Fruit fly (Drosophila melanogaster) whole organism, embryonic: ENCODE data around the gene mRpS2.

ENCODE experiments used
- B-H1 ChIP-seq: fragments of 200-800 bp; sonication (Bioruptor generic); IDR thresholded peaks from 3 replicates; pipeline ENCODE4 v1.3.6; 2022; ENCODE audit warnings: missing biosample characterization, missing genetic modification characterization
- CG10462 ChIP-seq: fragments of 200-800 bp; sonication (Bioruptor generic); optimal IDR thresholded peaks from 2 replicates; lab custom pipeline; 2016; ENCODE audit warnings: missing biosample characterization, missing genetic modification characterization
- CG11723 ChIP-seq: fragments of 200-800 bp; sonication (Bioruptor generic); optimal IDR thresholded peaks from 2 replicates; lab custom pipeline; 2017; ENCODE audit warnings: missing biosample characterization, mild to moderate bottlenecking, missing genetic modification characterization
- CG12219 ChIP-seq: fragments of 200-800 bp; sonication (Bioruptor generic); optimal IDR thresholded peaks from 3 replicates; lab custom pipeline; 2018; ENCODE audit warnings: missing biosample characterization, mild to moderate bottlenecking, missing genetic modification characterization
- CG13775 ChIP-seq: fragments of 200-800 bp; sonication (Bioruptor generic); optimal IDR thresholded peaks from 3 replicates; lab custom pipeline; 2017; ENCODE audit warnings: missing biosample characterization, mild to moderate bottlenecking, missing genetic modification characterization
- CG14050 ChIP-seq: fragments of 200-800 bp; sonication (Bioruptor generic); IDR thresholded peaks from 3 replicates; pipeline ENCODE4 v1.3.6; 2022; ENCODE audit warnings: missing biosample characterization, missing genetic modification characterization
- CG14667 ChIP-seq: fragments of 200-800 bp; sonication (Bioruptor generic); IDR thresholded peaks from 2 replicates; pipeline ENCODE4 v1.3.6; 2022; ENCODE audit warnings: missing biosample characterization, missing genetic modification characterization
- CG15696 ChIP-seq: fragments of 200-800 bp; sonication (Bioruptor generic); optimal IDR thresholded peaks from 2 replicates; lab custom pipeline; 2019; ENCODE audit warnings: missing biosample characterization, mild to moderate bottlenecking, missing genetic modification characterization, moderate library complexity
- CG1647 ChIP-seq: fragments of 200-800 bp; sonication (Bioruptor generic); optimal IDR thresholded peaks from 3 replicates; lab custom pipeline; 2016; ENCODE audit warnings: missing biosample characterization, missing genetic modification characterization
- CG16813 ChIP-seq: fragments of 200-800 bp; sonication (Bioruptor generic); IDR thresholded peaks from 3 replicates; pipeline ENCODE4 v1.3.6; 2022; ENCODE audit warnings: missing biosample characterization, missing genetic modification characterization; ENCODE audit not compliant: partially characterized antibody
- CG18599 ChIP-seq: fragments of 200-800 bp; sonication (Bioruptor generic); optimal IDR thresholded peaks from 3 replicates; lab custom pipeline; 2017; ENCODE audit warnings: missing biosample characterization, missing genetic modification characterization, mild to moderate bottlenecking, moderate library complexity, missing genetic modification reagents
- CG2678 ChIP-seq: fragments of 200-800 bp; sonication (Bioruptor generic); optimal IDR thresholded peaks from 3 replicates; lab custom pipeline; 2019; ENCODE audit warnings: missing biosample characterization, mild to moderate bottlenecking, missing genetic modification characterization, moderate library complexity
- CG31388 ChIP-seq: fragments of 200-800 bp; sonication (Bioruptor generic); optimal IDR thresholded peaks from 2 replicates; lab custom pipeline; 2016; ENCODE audit warnings: missing biosample characterization, missing genetic modification characterization
- CG32532 ChIP-seq: fragments of 200-800 bp; sonication (Bioruptor generic); IDR thresholded peaks from 2 replicates; pipeline ENCODE4 v1.3.6; 2022; ENCODE audit warnings: missing biosample characterization, missing genetic modification characterization
- CG34224 ChIP-seq: fragments of 200-800 bp; sonication (Bioruptor generic); IDR thresholded peaks from 3 replicates; pipeline ENCODE4 v1.3.6; 2022; ENCODE audit warnings: missing biosample characterization, missing genetic modification characterization; ENCODE audit not compliant: partially characterized antibody
- CG42726 ChIP-seq: fragments of 200-800 bp; sonication (Bioruptor generic); IDR thresholded peaks from 2 replicates; pipeline ENCODE4 v1.3.6; 2022; ENCODE audit warnings: missing biosample characterization, missing genetic modification characterization; ENCODE audit not compliant: partially characterized antibody
- CG4282 ChIP-seq: fragments of 200-800 bp; sonication (Bioruptor generic); optimal IDR thresholded peaks from 2 replicates; lab custom pipeline; 2016; ENCODE audit warnings: missing biosample characterization, missing genetic modification characterization
- CG8290 ChIP-seq, 3 experiments: fragments of 200-800 bp; sonication (Bioruptor generic); optimal IDR thresholded peaks; 2 replicates each; lab custom pipeline; 2016 to 2019; ENCODE audit warnings: missing biosample characterization in 3 of 3, missing genetic modification characterization in 3 of 3, mild to moderate bottlenecking in 2 of 3, moderate library complexity in 1 of 3
- CG8359 ChIP-seq: fragments of 200-800 bp; sonication (Bioruptor generic); optimal IDR thresholded peaks from 2 replicates; lab custom pipeline; 2017; ENCODE audit warnings: missing biosample characterization, mild to moderate bottlenecking, missing genetic modification characterization, borderline replicate concordance
- CG8924 ChIP-seq: fragments of 200-800 bp; optimal IDR thresholded peaks from 3 replicates; lab custom pipeline; 2019; ENCODE audit warnings: missing biosample characterization, mild to moderate bottlenecking, missing genetic modification characterization, moderate library complexity
- Dek ChIP-seq: fragments of 200-800 bp; sonication (Bioruptor generic); optimal IDR thresholded peaks from 3 replicates; lab custom pipeline; 2019; ENCODE audit warnings: missing biosample characterization, mild to moderate bottlenecking, missing genetic modification characterization, moderate library complexity
- Dfd ChIP-seq, 2 experiments: fragments of >200 bp; optimal IDR thresholded peaks; 2 replicates each; lab custom pipeline; 2017; ENCODE audit warnings: missing biosample characterization in 2 of 2, missing genetic modification characterization in 2 of 2
- Ets97D ChIP-seq: fragments of 200-800 bp; sonication (Bioruptor generic); optimal IDR thresholded peaks from 3 replicates; lab custom pipeline; 2016; ENCODE audit warnings: missing biosample characterization, missing genetic modification characterization
- HmgD ChIP-seq: fragments of 200-800 bp; sonication (Bioruptor generic); optimal IDR thresholded peaks from 3 replicates; lab custom pipeline; 2016; ENCODE audit warnings: missing biosample characterization, missing genetic modification characterization
- Kr ChIP-seq: fragments of 200-800 bp; sonication (Bioruptor generic); optimal IDR thresholded peaks from 2 replicates; lab custom pipeline; 2017; ENCODE audit warnings: missing biosample characterization, mild to moderate bottlenecking, missing genetic modification characterization
- Med ChIP-seq: fragments of 200-800 bp; sonication (Bioruptor generic); peaks from one replicate; lab custom pipeline; 2016; ENCODE audit warnings: missing biosample characterization, missing genetic modification characterization, mild to moderate bottlenecking, inconsistent platforms, moderate library complexity
- Oaz ChIP-seq: fragments of 200-800 bp; sonication (Bioruptor generic); IDR thresholded peaks from 2 replicates; pipeline ENCODE4 v1.3.6; 2022; ENCODE audit warnings: missing biosample characterization, missing genetic modification characterization
- Vsx1 ChIP-seq: fragments of 200-800 bp; sonication (Bioruptor generic); optimal IDR thresholded peaks from 2 replicates; lab custom pipeline; 2017; ENCODE audit warnings: missing biosample characterization, mild to moderate bottlenecking, missing genetic modification characterization, missing genetic modification reagents
- abd-A ChIP-seq: fragments of 200-800 bp; sonication (Bioruptor generic); optimal IDR thresholded peaks from 3 replicates; lab custom pipeline; 2019; ENCODE audit warnings: missing biosample characterization, mild to moderate bottlenecking, missing genetic modification characterization, moderate library complexity
- cg ChIP-seq: fragments of 200-800 bp; sonication (Bioruptor generic); optimal IDR thresholded peaks from 3 replicates; lab custom pipeline; 2019; ENCODE audit warnings: missing biosample characterization, mild to moderate bottlenecking, missing genetic modification characterization, moderate library complexity
- crp ChIP-seq, 2 experiments: fragments of 200-800 bp; sonication (Bioruptor generic); optimal IDR thresholded peaks; 2 replicates in 1 of 2; 3 replicates in 1 of 2; lab custom pipeline; 2017; ENCODE audit warnings: missing biosample characterization in 2 of 2, missing genetic modification characterization in 2 of 2, mild to moderate bottlenecking in 1 of 2, moderate library complexity in 1 of 2
- dan ChIP-seq: fragments of 200-800 bp; sonication (Bioruptor generic); IDR thresholded peaks from 2 replicates; pipeline ENCODE4 v1.3.6; 2022; ENCODE audit warnings: missing biosample characterization, missing genetic modification characterization
- dimm ChIP-seq: fragments of 200-800 bp; sonication (Bioruptor generic); IDR thresholded peaks from 2 replicates; pipeline ENCODE4 v1.3.6; 2022; ENCODE audit warnings: missing biosample characterization, missing genetic modification characterization
- dysf ChIP-seq: fragments of 200-800 bp; sonication (Bioruptor generic); IDR thresholded peaks from 3 replicates; pipeline ENCODE4 v1.3.6; 2022; ENCODE audit warnings: missing biosample characterization, missing genetic modification characterization
- eyg ChIP-seq: fragments of 200-800 bp; sonication (Bioruptor generic); optimal IDR thresholded peaks from 3 replicates; lab custom pipeline; 2016; ENCODE audit warnings: missing biosample characterization, missing genetic modification characterization
- gce ChIP-seq: fragments of 200-800 bp; sonication (Bioruptor generic); IDR thresholded peaks from 3 replicates; pipeline ENCODE4 v1.3.6; 2022; ENCODE audit warnings: missing biosample characterization, missing genetic modification characterization
- ham ChIP-seq: fragments of 200-800 bp; sonication (Bioruptor generic); IDR thresholded peaks from 2 replicates; pipeline ENCODE4 v1.3.6; 2022; ENCODE audit warnings: missing biosample characterization, missing genetic modification characterization
- her ChIP-seq: fragments of 200-800 bp; sonication (Bioruptor generic); optimal IDR thresholded peaks from 2 replicates; lab custom pipeline; 2016; ENCODE audit warnings: missing biosample characterization, missing genetic modification characterization
- hkb ChIP-seq, 2 experiments: fragments of 200-800 bp in 1 of 2; fragments of >200 bp in 1 of 2; sonication (Bioruptor generic) in 1 of 2; IDR thresholded peaks in 1 of 2; optimal IDR thresholded peaks in 1 of 2; 2 replicates each; pipeline versions ENCODE4 v1.3.6 to Lab custom; 2017 to 2022; ENCODE audit warnings: missing biosample characterization in 1 of 2, missing genetic modification characterization in 1 of 2
- kay ChIP-seq: fragments of 200-800 bp; sonication (Bioruptor generic); optimal IDR thresholded peaks from 2 replicates; lab custom pipeline; 2016; ENCODE audit warnings: missing biosample characterization, missing genetic modification characterization
- nau ChIP-seq: fragments of 200-800 bp; sonication (Bioruptor generic); optimal IDR thresholded peaks from 3 replicates; lab custom pipeline; 2017; ENCODE audit warnings: missing biosample characterization, mild to moderate bottlenecking, missing genetic modification characterization, missing genetic modification reagents
- nmo ChIP-seq: fragments of 200-800 bp; sonication (Bioruptor generic); optimal IDR thresholded peaks from 2 replicates; lab custom pipeline; 2018; ENCODE audit warnings: missing biosample characterization, mild to moderate bottlenecking, missing genetic modification characterization, moderate library complexity
- ranshi ChIP-seq: fragments of 200-800 bp; sonication (Bioruptor generic); IDR thresholded peaks from 2 replicates; pipeline ENCODE4 v1.3.6; 2022; ENCODE audit warnings: missing biosample characterization, missing genetic modification characterization
- row ChIP-seq: fragments of 200-800 bp; sonication (Bioruptor generic); IDR thresholded peaks from 3 replicates; pipeline ENCODE4 v1.3.6; 2022; ENCODE audit warnings: missing biosample characterization, missing genetic modification characterization
- sd ChIP-seq: fragments of 200-800 bp; sonication (Bioruptor generic); optimal IDR thresholded peaks from 3 replicates; lab custom pipeline; 2018; ENCODE audit warnings: missing biosample characterization, mild to moderate bottlenecking, missing genetic modification characterization, moderate library complexity
- sens-2 ChIP-seq: fragments of 200-800 bp; sonication (Bioruptor generic); IDR thresholded peaks from 2 replicates; pipeline ENCODE4 v1.3.6; 2022; ENCODE audit warnings: missing biosample characterization, missing genetic modification characterization
- sim ChIP-seq: fragments of 200-800 bp; sonication (Bioruptor generic); IDR thresholded peaks from 2 replicates; pipeline ENCODE4 v1.3.6; 2022; ENCODE audit warnings: missing biosample characterization, missing genetic modification characterization
- so ChIP-seq: fragments of 200-800 bp; sonication (Bioruptor generic); IDR thresholded peaks from 3 replicates; pipeline ENCODE4 v1.3.6; 2022; ENCODE audit warnings: missing biosample characterization, missing genetic modification characterization
- sr ChIP-seq: fragments of 200-800 bp; sonication (Bioruptor generic); IDR thresholded peaks from 3 replicates; pipeline ENCODE4 v1.3.6; 2022; ENCODE audit warnings: missing biosample characterization, missing genetic modification characterization
- stwl ChIP-seq: fragments of 200-800 bp; sonication (Bioruptor generic); optimal IDR thresholded peaks from 3 replicates; lab custom pipeline; 2018; ENCODE audit warnings: missing biosample characterization, mild to moderate bottlenecking, missing genetic modification characterization, moderate library complexity

mRpS2 gene

DNA sequence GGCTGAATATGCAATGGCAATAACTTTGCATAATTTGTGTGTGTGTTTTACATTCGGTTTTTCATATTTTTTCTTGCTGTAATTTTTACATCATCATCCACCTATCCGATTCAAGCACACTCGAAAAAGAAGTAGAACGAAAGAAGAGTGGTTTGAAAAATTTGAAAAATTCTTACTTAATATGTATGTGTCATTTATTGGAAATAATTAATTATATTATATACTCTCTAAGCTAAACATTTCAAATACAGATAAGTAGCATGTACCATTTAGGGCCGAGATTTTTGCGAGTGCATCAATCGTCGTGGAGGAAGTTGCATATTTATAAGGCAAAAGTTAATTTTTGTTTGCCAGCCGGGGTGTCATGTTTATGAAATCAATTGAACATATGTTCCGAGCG lies 44.1 kb downstream of the mRpS2 start (continued):
- TF ChIP-seq her (GFP tag; lab: Kevin White, UChicago), result no peak
- TF ChIP-seq ham (GFP tag; lab: Robert Waterston, UW), result no peak
- 0 out of 2 replicates have a peak, but pooled peaks have one; percentile 9 for TF ChIP-seq CG14667 (GFP tag; lab: Robert Waterston, UW)
- no peak for TF ChIP-seq CG4282 (GFP tag; lab: Kevin White, UChicago)
- no peak for TF ChIP-seq CG16813 (GFP tag; lab: Robert Waterston, UW)
- no peak for TF ChIP-seq Dek (tag; lab: Kevin White, UChicago)
- no peak for TF ChIP-seq cg (GFP tag; lab: Kevin White, UChicago)
- no peak for TF ChIP-seq nau (GFP tag; lab: Kevin White, UChicago)
- no peak for TF ChIP-seq B-H1 (GFP tag; lab: Robert Waterston, UW)
- TF ChIP-seq abd-A (tag; lab: Kevin White, UChicago), result no peak
- TF ChIP-seq CG14050 (GFP tag; lab: Robert Waterston, UW), result peak; percentile 51; the same call in 2 of the 3 replicates
- no peak for TF ChIP-seq Kr (GFP tag; lab: Kevin White, UChicago)
- TF ChIP-seq sens-2 (GFP tag; lab: Robert Waterston, UW), result no peak
- no peak for TF ChIP-seq sd (tag; lab: Kevin White, UChicago)
- TF ChIP-seq CG13775 (GFP tag; lab: Kevin White, UChicago), result no peak
- no peak for TF ChIP-seq CG12219 (GFP tag; lab: Kevin White, UChicago)
- no peak for TF ChIP-seq CG11723 (GFP tag; lab: Kevin White, UChicago)
- no peak for TF ChIP-seq CG31388 (GFP tag; lab: Kevin White, UChicago)
- TF ChIP-seq Dfd (GFP tag; optimal IDR thresholded peaks at IDR 0.05; lab: Kevin White, UChicago), result no peak
- no peak for TF ChIP-seq CG8359 (GFP tag; lab: Kevin White, UChicago)
- no peak for TF ChIP-seq CG8924
- TF ChIP-seq gce (GFP tag; lab: Robert Waterston, UW), result no peak
- no peak for TF ChIP-seq Med (GFP tag; lab: Kevin White, UChicago)
- TF ChIP-seq Vsx1 (GFP tag; lab: Kevin White, UChicago), result no peak
- TF ChIP-seq row, result peak; percentile 45; the same call in 2 of the 3 replicates
- no peak for TF ChIP-seq kay (GFP tag; lab: Kevin White, UChicago)
- no peak for TF ChIP-seq CG8290 (GFP tag; optimal IDR thresholded peaks at IDR 0.05; lab: Kevin White, UChicago)
- TF ChIP-seq CG8290 (tag; optimal IDR thresholded peaks at IDR 0.05; lab: Kevin White, UChicago), result no peak
- no peak for TF ChIP-seq dan (GFP tag; lab: Robert Waterston, UW)
- no peak for TF ChIP-seq CG18599 (GFP tag; lab: Kevin White, UChicago)
- TF ChIP-seq CG15696 (tag; lab: Kevin White, UChicago), result no peak
- TF ChIP-seq eyg, result no peak
- TF ChIP-seq stwl (tag; lab: Kevin White, UChicago), result no peak
- TF ChIP-seq Oaz (GFP tag; lab: Robert Waterston, UW), result peak; percentile 37; the same call in 1 of the 2 replicates
- no peak for TF ChIP-seq CG10462 (GFP tag; lab: Kevin White, UChicago)
- TF ChIP-seq ranshi (GFP tag; lab: Robert Waterston, UW), result no peak
- no peak for TF ChIP-seq crp (GFP tag; optimal IDR thresholded peaks at IDR 0.05; lab: Kevin White, UChicago)
- TF ChIP-seq HmgD (GFP tag; lab: Kevin White, UChicago), result no peak
- no peak for TF ChIP-seq CG1647 (GFP tag; lab: Kevin White, UChicago)
- TF ChIP-seq Ets97D (GFP tag; lab: Kevin White, UChicago), result no peak
- no peak for TF ChIP-seq sim
- TF ChIP-seq dimm (GFP tag; lab: Robert Waterston, UW), result no peak
- TF ChIP-seq so (GFP tag; lab: Robert Waterston, UW), result peak; percentile 66; the same call in 2 of the 3 replicates
- TF ChIP-seq nmo (GFP tag; lab: Kevin White, UChicago), result peak; percentile 25
- TF ChIP-seq CG2678 (tag; lab: Kevin White, UChicago), result peak; percentile 10
- TF ChIP-seq CG34224 (GFP tag; lab: Robert Waterston, UW), result no peak
- TF ChIP-seq sr (GFP tag; lab: Robert Waterston, UW), result no peak
- TF ChIP-seq hkb (optimal IDR thresholded peaks at IDR 0.05; lab: Kevin White, UChicago), result no peak
- peak; percentile 75 for TF ChIP-seq hkb (GFP tag; IDR thresholded peaks at IDR 0.05; lab: Robert Waterston, UW)
- no peak for TF ChIP-seq CG32532 (GFP tag; lab: Robert Waterston, UW)
- TF ChIP-seq CG42726 (GFP tag; lab: Robert Waterston, UW), result no peak
- peak; percentile 56; the same call in 2 of the 3 replicates for TF ChIP-seq dysf (GFP tag; lab: Robert Waterston, UW)
